Fruit fly (Drosophila melanogaster) whole organism, embryonic: Measurements from ENCODE around the gene CG34242.

ENCODE experiments used
- Antp ChIP-seq: fragments of 200-800 bp; sonication (Bioruptor generic); optimal IDR thresholded peaks from 3 replicates; lab custom pipeline; 2016; ENCODE audit warnings: missing biosample characterization, missing genetic modification characterization
- BEAF-32 ChIP-seq: fragments of 200-800 bp; sonication (Bioruptor generic); optimal IDR thresholded peaks from 3 replicates; lab custom pipeline; 2017; ENCODE audit warnings: missing biosample characterization, missing genetic modification characterization, mild to moderate bottlenecking, moderate library complexity, missing genetic modification reagents
- BtbVII ChIP-seq: fragments of 200-800 bp; sonication (Bioruptor generic); optimal IDR thresholded peaks from 3 replicates; lab custom pipeline; 2017; ENCODE audit warnings: missing biosample characterization, mild to moderate bottlenecking, missing genetic modification characterization
- CG11560 ChIP-seq: fragments of 200-800 bp; sonication (Bioruptor generic); IDR thresholded peaks from 3 replicates; pipeline ENCODE4 v1.3.6; 2022; ENCODE audit warnings: missing biosample characterization, missing genetic modification characterization
- CG12236 ChIP-seq: fragments of 200-800 bp; sonication (Bioruptor generic); optimal IDR thresholded peaks from 2 replicates; lab custom pipeline; 2016; ENCODE audit warnings: missing biosample characterization, missing genetic modification characterization
- CG12299 ChIP-seq: fragments of 200-800 bp; sonication (Bioruptor generic); optimal IDR thresholded peaks from 2 replicates; lab custom pipeline; 2018; ENCODE audit warnings: missing biosample characterization, mild to moderate bottlenecking, missing genetic modification characterization
- CG12769 ChIP-seq: fragments of 200-800 bp; sonication (Bioruptor generic); optimal IDR thresholded peaks from 2 replicates; lab custom pipeline; 2019; ENCODE audit warnings: missing biosample characterization, mild to moderate bottlenecking, missing genetic modification characterization, moderate library complexity
- CG13775 ChIP-seq: fragments of 200-800 bp; sonication (Bioruptor generic); optimal IDR thresholded peaks from 3 replicates; lab custom pipeline; 2017; ENCODE audit warnings: missing biosample characterization, mild to moderate bottlenecking, missing genetic modification characterization
- CG14667 ChIP-seq: fragments of 200-800 bp; sonication (Bioruptor generic); IDR thresholded peaks from 2 replicates; pipeline ENCODE4 v1.3.6; 2022; ENCODE audit warnings: missing biosample characterization, missing genetic modification characterization
- CG16815 ChIP-seq: fragments of 200-800 bp; sonication (Bioruptor generic); optimal IDR thresholded peaks from 3 replicates; lab custom pipeline; 2017; ENCODE audit warnings: missing biosample characterization, mild to moderate bottlenecking, missing genetic modification characterization
- CG16863 ChIP-seq: fragments of 200-800 bp; sonication (Bioruptor generic); optimal IDR thresholded peaks from 3 replicates; lab custom pipeline; 2016; ENCODE audit warnings: missing biosample characterization, missing genetic modification characterization
- CG1792 ChIP-seq: fragments of 200-800 bp; sonication (Bioruptor generic); optimal IDR thresholded peaks from 2 replicates; lab custom pipeline; 2016; ENCODE audit warnings: missing biosample characterization, missing genetic modification characterization
- CG18011 ChIP-seq: fragments of 200-800 bp; sonication (Bioruptor generic); optimal IDR thresholded peaks from 2 replicates; lab custom pipeline; 2017; ENCODE audit warnings: missing biosample characterization, missing genetic modification characterization, mild to moderate bottlenecking, moderate library complexity, missing genotype
- CG2116 ChIP-seq: fragments of 200-800 bp; sonication (Bioruptor generic); optimal IDR thresholded peaks from 3 replicates; lab custom pipeline; 2018; ENCODE audit warnings: missing biosample characterization, mild to moderate bottlenecking, missing genetic modification characterization
- CG2202 ChIP-seq: fragments of 200-800 bp; sonication (Bioruptor generic); optimal IDR thresholded peaks from 2 replicates; lab custom pipeline; 2018; ENCODE audit warnings: missing biosample characterization, mild to moderate bottlenecking, missing genetic modification characterization
- CG34376 ChIP-seq: fragments of 200-800 bp; sonication (Bioruptor generic); optimal IDR thresholded peaks from 2 replicates; lab custom pipeline; 2018; ENCODE audit warnings: missing biosample characterization, mild to moderate bottlenecking, missing genetic modification characterization
- CG34422 ChIP-seq: fragments of 200-800 bp; sonication (Bioruptor generic); IDR thresholded peaks from 3 replicates; pipeline ENCODE4 v1.3.6; 2022; ENCODE audit warnings: missing biosample characterization, missing genetic modification characterization
- CG3847 ChIP-seq: fragments of 200-800 bp; sonication (Bioruptor generic); IDR thresholded peaks from 2 replicates; pipeline ENCODE4 v1.3.6; 2022; ENCODE audit warnings: missing biosample characterization, missing genetic modification characterization
- CG4282 ChIP-seq: fragments of 200-800 bp; sonication (Bioruptor generic); optimal IDR thresholded peaks from 2 replicates; lab custom pipeline; 2016; ENCODE audit warnings: missing biosample characterization, missing genetic modification characterization
- CG4820 ChIP-seq: fragments of 200-800 bp; sonication (Bioruptor generic); optimal IDR thresholded peaks from 3 replicates; lab custom pipeline; 2016; ENCODE audit warnings: missing biosample characterization, missing genetic modification characterization
- CG5953 ChIP-seq: fragments of 200-800 bp; sonication (Bioruptor generic); IDR thresholded peaks from 2 replicates; pipeline ENCODE4 v1.3.6; 2022; ENCODE audit warnings: missing biosample characterization, missing genetic modification characterization
- CG7372 ChIP-seq: fragments of 200-800 bp; sonication (Bioruptor generic); IDR thresholded peaks from 2 replicates; pipeline ENCODE4 v1.3.6; 2022; ENCODE audit warnings: missing biosample characterization, missing genetic modification characterization
- CG8281 ChIP-seq: fragments of 200-800 bp; sonication (Bioruptor generic); optimal IDR thresholded peaks from 2 replicates; lab custom pipeline; 2018; ENCODE audit warnings: missing biosample characterization, mild to moderate bottlenecking, missing genetic modification characterization, moderate library complexity
- CkIIα-i1 ChIP-seq: fragments of 200-800 bp; sonication (Bioruptor generic); IDR thresholded peaks from 2 replicates; pipeline ENCODE4 v1.3.6; 2022; ENCODE audit warnings: missing biosample characterization, missing genetic modification characterization
- Dbx ChIP-seq: fragments of 200-800 bp; sonication (Bioruptor generic); IDR thresholded peaks from 3 replicates; pipeline ENCODE4 v1.3.6; 2022; ENCODE audit warnings: missing biosample characterization, missing genetic modification characterization
- Deaf1 ChIP-seq: fragments of 200-800 bp; optimal IDR thresholded peaks from 3 replicates; lab custom pipeline; 2019; ENCODE audit warnings: missing biosample characterization, mild to moderate bottlenecking, missing genetic modification characterization, moderate library complexity
- Doc2 ChIP-seq: fragments of 200-800 bp; sonication (Bioruptor generic); IDR thresholded peaks from 2 replicates; pipeline ENCODE4 v1.3.6; 2022; ENCODE audit warnings: missing biosample characterization, missing genetic modification characterization
- Gsc ChIP-seq: fragments of 200-800 bp; sonication (Bioruptor generic); IDR thresholded peaks from 2 replicates; pipeline ENCODE4 v1.3.6; 2022; ENCODE audit warnings: missing biosample characterization, missing genetic modification characterization
- HLHmδ ChIP-seq: fragments of 200-800 bp; sonication (Bioruptor generic); optimal IDR thresholded peaks from 2 replicates; lab custom pipeline; 2018; ENCODE audit warnings: missing biosample characterization, mild to moderate bottlenecking, missing genetic modification characterization, moderate library complexity
- Hr3 ChIP-seq: fragments of 200-800 bp; sonication (Bioruptor generic); optimal IDR thresholded peaks from 3 replicates; lab custom pipeline; 2016; ENCODE audit warnings: missing biosample characterization, missing genetic modification characterization
- Lhr ChIP-seq: fragments of 200-800 bp; sonication (Bioruptor generic); optimal IDR thresholded peaks from 3 replicates; lab custom pipeline; 2017; ENCODE audit warnings: mild to moderate bottlenecking, missing biosample characterization, missing genetic modification reagents, missing genetic modification characterization
- Max ChIP-seq: fragments of 200-800 bp; sonication (Bioruptor generic); optimal IDR thresholded peaks from 2 replicates; lab custom pipeline; 2016; ENCODE audit warnings: missing biosample characterization, mild to moderate bottlenecking, missing genetic modification characterization
- Mrtf ChIP-seq: fragments of 200-800 bp; sonication (Bioruptor generic); IDR thresholded peaks from 3 replicates; pipeline ENCODE4 v1.3.6; 2022; ENCODE audit warnings: missing biosample characterization, missing genetic modification characterization
- NK7.1 ChIP-seq: fragments of 200-800 bp; sonication (Bioruptor generic); optimal IDR thresholded peaks from 3 replicates; lab custom pipeline; 2016; ENCODE audit warnings: missing biosample characterization, missing genetic modification characterization
- Neu2 ChIP-seq: fragments of 200-800 bp; sonication (Bioruptor generic); optimal IDR thresholded peaks from 3 replicates; lab custom pipeline; 2016; ENCODE audit warnings: missing biosample characterization, missing genetic modification characterization, borderline replicate concordance
- Nf-YA ChIP-seq: fragments of 200-800 bp; sonication (Bioruptor generic); IDR thresholded peaks from 2 replicates; pipeline ENCODE4 v1.3.6; 2022; ENCODE audit warnings: missing biosample characterization, missing genetic modification characterization
- Tbp ChIP-seq: fragments of >200 bp; optimal IDR thresholded peaks from 2 replicates; lab custom pipeline; 2018; ENCODE audit warnings: missing biosample characterization, missing genetic modification characterization
- Xbp1 ChIP-seq: fragments of 200-800 bp; sonication (Bioruptor generic); optimal IDR thresholded peaks from 3 replicates; lab custom pipeline; 2016; ENCODE audit warnings: missing biosample characterization, mild to moderate bottlenecking, missing genetic modification characterization
- bab2 ChIP-seq: fragments of 200-800 bp; sonication (Bioruptor generic); optimal IDR thresholded peaks from 2 replicates; lab custom pipeline; 2016; ENCODE audit warnings: missing biosample characterization, missing genetic modification characterization
- bcd ChIP-seq: fragments of 200-800 bp; sonication (Bioruptor generic); optimal IDR thresholded peaks from 2 replicates; lab custom pipeline; 2017; ENCODE audit warnings: missing biosample characterization, mild to moderate bottlenecking, missing genetic modification characterization
- ci ChIP-seq: fragments of 200-800 bp; sonication (Bioruptor generic); IDR thresholded peaks from 3 replicates; pipeline ENCODE4 v1.3.6; 2022; ENCODE audit warnings: missing biosample characterization, missing genetic modification characterization
- dm ChIP-seq: fragments of 200-800 bp; sonication (Bioruptor generic); optimal IDR thresholded peaks from 3 replicates; lab custom pipeline; 2016; ENCODE audit warnings: missing biosample characterization, missing genetic modification characterization
- h ChIP-seq: fragments of >200 bp; optimal IDR thresholded peaks from 2 replicates; lab custom pipeline; 2017
- pan ChIP-seq, 4 experiments: fragments of >200 bp in 3 of 4; fragments of 200-800 bp in 1 of 4; sonication (Bioruptor generic) in 1 of 4; optimal IDR thresholded peaks in 3 of 4; IDR thresholded peaks in 1 of 4; 2 replicates each; pipeline versions ENCODE4 v1.3.6 to Lab custom; 2017 to 2022; ENCODE audit warnings: missing biosample characterization in 2 of 4, missing genetic modification characterization in 2 of 4, mixed read lengths in 1 of 4
- pfk ChIP-seq: fragments of 200-800 bp; sonication (Bioruptor generic); optimal IDR thresholded peaks from 2 replicates; lab custom pipeline; 2018; ENCODE audit warnings: missing biosample characterization, mild to moderate bottlenecking, missing genetic modification characterization, moderate library complexity
- pnt ChIP-seq: fragments of 200-800 bp; sonication (Bioruptor generic); optimal IDR thresholded peaks from 3 replicates; lab custom pipeline; 2016; ENCODE audit warnings: missing biosample characterization, missing genetic modification characterization
- psq ChIP-seq: fragments of 200-800 bp; sonication (Bioruptor generic); optimal IDR thresholded peaks from 2 replicates; lab custom pipeline; 2017; ENCODE audit warnings: missing biosample characterization, missing genetic modification characterization
- pzg ChIP-seq: fragments of 200-800 bp; sonication (Bioruptor generic); optimal IDR thresholded peaks from 3 replicates; lab custom pipeline; 2018; ENCODE audit warnings: missing biosample characterization, mild to moderate bottlenecking, missing genetic modification characterization, moderate library complexity
- shn ChIP-seq: fragments of 200-800 bp; sonication (Bioruptor generic); optimal IDR thresholded peaks from 3 replicates; lab custom pipeline; 2016; ENCODE audit warnings: missing biosample characterization, missing genetic modification characterization
- sisA ChIP-seq: fragments of 200-800 bp; sonication (Bioruptor generic); IDR thresholded peaks from 2 replicates; pipeline ENCODE4 v1.3.6; 2022; ENCODE audit warnings: missing biosample characterization, missing genetic modification characterization
- ssp ChIP-seq: fragments of 200-800 bp; sonication (Bioruptor generic); IDR thresholded peaks from 2 replicates; pipeline ENCODE4 v1.3.6; 2022; ENCODE audit warnings: missing biosample characterization, missing genetic modification characterization
- sug ChIP-seq: fragments of 200-800 bp; optimal IDR thresholded peaks from 2 replicates; lab custom pipeline; 2019; ENCODE audit warnings: missing biosample characterization, mild to moderate bottlenecking, missing genetic modification characterization, moderate library complexity
- zen ChIP-seq: fragments of 200-800 bp; sonication (Bioruptor generic); optimal IDR thresholded peaks from 3 replicates; lab custom pipeline; 2018; ENCODE audit warnings: missing biosample characterization, mild to moderate bottlenecking, missing genetic modification characterization, moderate library complexity

Gene CG34242

dm6 chr3L:12537123-12537522 lies 3.3 kb downstream of the CG34242 start, which contains the start of gene CG4069 (continued):
- TF ChIP-seq bcd (GFP tag; lab: Kevin White, UChicago) (no peak), CkIIα-i1 (GFP tag; lab: Robert Waterston, UW) (no peak), Deaf1 (tag; lab: Kevin White, UChicago) (no peak), CG16815 (GFP tag; lab: Kevin White, UChicago) (no peak), ssp (GFP tag; lab: Robert Waterston, UW) (no peak), zen (tag; lab: Kevin White, UChicago) (no peak), ci (GFP tag; lab: Robert Waterston, UW) (no peak), CG12236 (GFP tag; lab: Kevin White, UChicago) (no peak), Tbp (GFP tag; lab: Kevin White, UChicago) (no peak), shn (no peak), BEAF-32 (peak; percentile 20), CG4820 (GFP tag; lab: Kevin White, UChicago) (no peak), dm (GFP tag; lab: Kevin White, UChicago) (peak; percentile 93), CG34422 (GFP tag; lab: Robert Waterston, UW) (no peak), CG2202 (no peak), CG8281 (tag; lab: Kevin White, UChicago) (no peak), CG7372 (GFP tag; lab: Robert Waterston, UW) (no peak), NK7.1 (no peak), Xbp1 (GFP tag; lab: Kevin White, UChicago) (no peak), CG1792 (GFP tag; lab: Kevin White, UChicago) (no peak), Mrtf (GFP tag; lab: Robert Waterston, UW) (no peak), pzg (GFP tag; lab: Kevin White, UChicago) (peak; percentile 38), CG4282 (GFP tag; lab: Kevin White, UChicago) (no peak), CG12769 (tag; lab: Kevin White, UChicago) (no peak), bab2 (GFP tag; lab: Kevin White, UChicago) (no peak), HLHmδ (GFP tag; lab: Kevin White, UChicago) (no peak), CG3847 (GFP tag; lab: Robert Waterston, UW) (no peak), CG14667 (GFP tag; lab: Robert Waterston, UW) (no peak), CG34376 (no peak), sisA (GFP tag; lab: Robert Waterston, UW) (no peak), BtbVII (GFP tag; lab: Kevin White, UChicago) (no peak), pfk (GFP tag; lab: Kevin White, UChicago) (no peak), pan (optimal IDR thresholded peaks at IDR 0.05; lab: Kevin White, UChicago) (no peak), pan (GFP tag; optimal IDR thresholded peaks at IDR 0.05 in 1 of 2, IDR thresholded peaks at IDR 0.05 in 1 of 2) (no peak), Lhr (GFP tag; lab: Kevin White, UChicago) (no peak), Max (GFP tag; lab: Kevin White, UChicago) (peak; percentile 44), CG18011 (GFP tag; lab: Kevin White, UChicago) (peak; percentile 7), h (lab: Kevin White, UChicago) (no peak), Doc2 (GFP tag; lab: Robert Waterston, UW) (no peak), psq (GFP tag; lab: Kevin White, UChicago) (no peak), Dbx (no peak), pnt (no peak), Nf-YA (GFP tag; lab: Robert Waterston, UW) (no peak), CG11560 (tag; lab: Robert Waterston, UW) (no peak), sug (no peak), CG5953 (GFP tag; lab: Robert Waterston, UW) (no peak), Hr3 (no peak), Gsc (GFP tag; lab: Robert Waterston, UW) (no peak), CG16863 (GFP tag; lab: Kevin White, UChicago) (no peak), CG13775 (no peak), CG2116 (peak; percentile 57), Neu2 (GFP tag; lab: Kevin White, UChicago) (no peak), Antp (GFP tag; lab: Kevin White, UChicago) (no peak), CG12299 (tag; lab: Kevin White, UChicago) (no peak)
